Worm (Caenorhabditis elegans) whole organism, L3 larva: ENCODE measurements around the gene txdc-12.2.

Experiments used
- elt-1 ChIP-seq: fragments of 150-350 bp; optimal IDR thresholded peaks from 2 replicates; lab custom pipeline; 2014; ENCODE audit warnings: missing biosample characterization, missing genetic modification characterization
- elt-3 ChIP-seq, 3 experiments: fragments of 150-350 bp in 1 of 3; sonication (generic microtip) in 2 of 3; optimal IDR thresholded peaks; 2 replicates in 2 of 3; 4 replicates in 1 of 3; lab custom pipeline; 2014 to 2017; ENCODE audit warnings: missing biosample characterization in 3 of 3, missing genetic modification characterization in 3 of 3
- fkh-10 ChIP-seq: sonication (generic microtip); optimal IDR thresholded peaks from 2 replicates; lab custom pipeline; 2017; ENCODE audit warnings: missing biosample characterization, missing genetic modification reagents, missing genetic modification characterization
- fos-1 ChIP-seq: fragments of 150-350 bp; optimal IDR thresholded peaks from 2 replicates; lab custom pipeline; 2014; ENCODE audit warnings: missing biosample characterization, missing genetic modification characterization
- lin-15B ChIP-seq: fragments of 150-350 bp; optimal IDR thresholded peaks from 2 replicates; lab custom pipeline; 2014; ENCODE audit warnings: missing biosample characterization, missing genetic modification characterization
- nhr-23 ChIP-seq: fragments of 150-350 bp; optimal IDR thresholded peaks from 2 replicates; lab custom pipeline; 2014; ENCODE audit warnings: missing biosample characterization, missing genetic modification reagents, missing genetic modification characterization
- nhr-25 ChIP-seq: sonication (generic microtip); optimal IDR thresholded peaks from 2 replicates; lab custom pipeline; 2017; ENCODE audit warnings: missing biosample characterization, missing genetic modification characterization
- nhr-28 ChIP-seq: fragments of 150-350 bp; optimal IDR thresholded peaks from 2 replicates; lab custom pipeline; 2014; ENCODE audit warnings: missing biosample characterization, missing genetic modification characterization
- nhr-67 ChIP-seq: fragments of 150-350 bp; optimal IDR thresholded peaks from 2 replicates; lab custom pipeline; 2014; ENCODE audit warnings: missing biosample characterization, missing genetic modification characterization
- pqm-1 ChIP-seq: fragments of 150-350 bp; optimal IDR thresholded peaks from 2 replicates; lab custom pipeline; 2017; ENCODE audit warnings: missing biosample characterization, missing genetic modification characterization, inconsistent platforms
- snpc-4 ChIP-seq: fragments of 150-350 bp; optimal IDR thresholded peaks from 2 replicates; lab custom pipeline; 2014; ENCODE audit warnings: missing biosample characterization, missing genetic modification characterization
- tbx-2 ChIP-seq: sonication (generic microtip); optimal IDR thresholded peaks from 2 replicates; lab custom pipeline; 2016; ENCODE audit warnings: mild to moderate bottlenecking, missing genetic modification characterization, missing compliant biosample characterization
- unc-39 ChIP-seq: sonication (generic microtip); optimal IDR thresholded peaks from 4 replicates; lab custom pipeline; 2017; ENCODE audit warnings: missing biosample characterization, missing genetic modification characterization
- zag-1 ChIP-seq: fragments of 150-350 bp; optimal IDR thresholded peaks from 2 replicates; lab custom pipeline; 2014; ENCODE audit warnings: missing biosample characterization, missing genetic modification characterization

- TF ChIP-seq zag-1 (no peak), nhr-67 (tag; lab: Kevin White, UChicago) (no peak), unc-39 (tag; lab: Kevin White, UChicago) (no peak), elt-3 (tag; optimal IDR thresholded peaks at IDR 0.05; lab: Kevin White, UChicago) (no peak), tbx-2 (tag; lab: Kevin White, UChicago) (no peak), fkh-10 (GFP tag; lab: Kevin White, UChicago) (no peak), lin-15B (tag; lab: Kevin White, UChicago) (no peak), snpc-4 (no peak), nhr-25 (tag; lab: Kevin White, UChicago) (no peak), nhr-28 (tag; lab: Kevin White, UChicago) (no peak), pqm-1 (tag; lab: Kevin White, UChicago) (no peak), nhr-23 (tag; lab: Kevin White, UChicago) (no peak), elt-1 (tag; lab: Kevin White, UChicago) (no peak), fos-1 (tag; lab: Kevin White, UChicago) (no peak)
Measured at ce11 chrX:2105310-2105709, 31.1 kb downstream of the txdc-12.2 start, which contains the start of gene F53B1.3.
